Fruit fly (Drosophila melanogaster): Measurements from ENCODE around the gene dnt.

Gene dnt

DNA sequence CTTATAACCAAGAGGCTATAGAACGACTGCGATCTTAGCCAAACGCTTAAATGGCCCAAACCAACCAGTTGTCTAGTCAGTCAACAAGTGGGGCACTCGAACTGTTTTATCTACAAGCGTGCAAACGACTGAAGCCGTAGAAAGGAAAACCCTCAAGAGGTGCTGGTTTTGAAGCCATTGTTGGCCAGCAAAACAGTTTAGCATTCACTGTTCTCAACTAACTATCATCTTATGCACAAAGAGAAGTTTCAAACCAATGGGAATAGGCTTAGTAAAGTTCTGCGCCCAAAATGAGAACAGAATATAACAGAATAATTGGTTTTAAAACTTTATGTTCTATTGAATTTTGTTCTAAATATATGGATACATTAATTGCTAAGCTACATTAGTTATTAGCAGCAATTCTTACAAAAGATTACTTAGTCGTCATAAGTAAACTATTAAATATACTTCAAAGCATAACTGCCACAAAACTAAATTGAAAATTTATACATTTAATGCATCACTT is 30.7 kb upstream of the dnt start, which contains the start of gene CG31798 (continued):
- 0 out of 3 replicates have a peak, but pooled peaks have one; percentile 20 for TF ChIP-seq dysf (GFP tag; IDR thresholded peaks at IDR 0.05)
- peak; percentile 11 for TF ChIP-seq trem (tag; optimal IDR thresholded peaks at IDR 0.05)
- TF ChIP-seq CG2199 (GFP tag; IDR thresholded peaks at IDR 0.05), result peak; percentile 87; the same call in 2 of the 3 replicates
- TF ChIP-seq Scr (GFP tag; IDR thresholded peaks at IDR 0.05; ENCODE audit: partially characterized antibody), result no peak
- no peak for TF ChIP-seq Rx (GFP tag; IDR thresholded peaks at IDR 0.05)
- TF ChIP-seq cad (GFP tag; optimal IDR thresholded peaks at IDR 0.05), result peak; percentile 86
- no peak for TF ChIP-seq otp (GFP tag; IDR thresholded peaks at IDR 0.05)
- 0 out of 2 replicates have a peak, but pooled peaks have one; percentile 35 for TF ChIP-seq Bgb (GFP tag; IDR thresholded peaks at IDR 0.05; ENCODE audit: partially characterized antibody)
- TF ChIP-seq CG31224 (GFP tag; IDR thresholded peaks at IDR 0.05), result no peak
- TF ChIP-seq CG9932 (GFP tag; IDR thresholded peaks at IDR 0.05), result 0 out of 2 replicates have a peak, but pooled peaks have one; percentile 9
- TF ChIP-seq CG8281 (tag; optimal IDR thresholded peaks at IDR 0.05), result no peak
- TF ChIP-seq Med (GFP tag), result peak; percentile 44
- TF ChIP-seq CG4854 (GFP tag; optimal IDR thresholded peaks at IDR 0.05), result no peak
- peak; percentile 56 for TF ChIP-seq CG42726 (GFP tag; IDR thresholded peaks at IDR 0.05; ENCODE audit: partially characterized antibody)
- no peak for TF ChIP-seq lab (GFP tag; optimal IDR thresholded peaks at IDR 0.05)
- TF ChIP-seq pzg (GFP tag; optimal IDR thresholded peaks at IDR 0.05), result peak; percentile 14
- TF ChIP-seq Dref (GFP tag; IDR thresholded peaks at IDR 0.05), result 0 out of 2 replicates have a peak, but pooled peaks have one; percentile 9
- no peak for TF ChIP-seq CG9727 (GFP tag; optimal IDR thresholded peaks at IDR 0.05)
- no peak for TF ChIP-seq CG10959 (GFP tag; IDR thresholded peaks at IDR 0.05)
- TF ChIP-seq pita (GFP tag; optimal IDR thresholded peaks at IDR 0.05), result peak; percentile 84
- TF ChIP-seq CG5180 (GFP tag; optimal IDR thresholded peaks at IDR 0.05), result peak; percentile 26
- peak; percentile 6 for TF ChIP-seq CG9817 (tag; optimal IDR thresholded peaks at IDR 0.05)
- 0 out of 2 replicates have a peak, but pooled peaks have one; percentile 11 for TF ChIP-seq bbx (GFP tag; IDR thresholded peaks at IDR 0.05; ENCODE audit: partially characterized antibody)
- no peak for TF ChIP-seq CG8290 (GFP tag; optimal IDR thresholded peaks at IDR 0.05)
- TF ChIP-seq CG8290 (tag; optimal IDR thresholded peaks at IDR 0.05), result peak in 1 of 2 experiments; percentile 61
- TF ChIP-seq Hmx (GFP tag; optimal IDR thresholded peaks at IDR 0.05), result no peak
- TF ChIP-seq kay (GFP tag; optimal IDR thresholded peaks at IDR 0.05), result no peak
- peak; percentile 64 for TF ChIP-seq stwl (tag; optimal IDR thresholded peaks at IDR 0.05)
- TF ChIP-seq sob (GFP tag; IDR thresholded peaks at IDR 0.05), result peak; percentile 39; the same call in 1 of the 2 replicates
- peak; percentile 6 for TF ChIP-seq Hmr (GFP tag; optimal IDR thresholded peaks at IDR 0.05)
- TF ChIP-seq Sox102F (GFP tag; optimal IDR thresholded peaks at IDR 0.05), result no peak
- TF ChIP-seq HLH4C (GFP tag; IDR thresholded peaks at IDR 0.05; ENCODE audit: partially characterized antibody), result no peak
- no peak for TF ChIP-seq CG6791 (GFP tag; IDR thresholded peaks at IDR 0.05; ENCODE audit: partially characterized antibody)
- no peak for TF ChIP-seq CoRest (tag; optimal IDR thresholded peaks at IDR 0.05)
- peak; percentile 75 for TF ChIP-seq CTCF (GFP tag; optimal IDR thresholded peaks at IDR 0.05)
- TF ChIP-seq Ets65A (GFP tag), result peak; percentile 5
- no peak for TF ChIP-seq unpg (GFP tag; optimal IDR thresholded peaks at IDR 0.05)
- TF ChIP-seq ci (GFP tag; IDR thresholded peaks at IDR 0.05), result peak; percentile 18; the same call in 1 of the 3 replicates
- no peak for TF ChIP-seq CG5953 (GFP tag; IDR thresholded peaks at IDR 0.05)
- no peak for TF ChIP-seq Ets97D (GFP tag; optimal IDR thresholded peaks at IDR 0.05)
- no peak for TF ChIP-seq Rfx (GFP tag; IDR thresholded peaks at IDR 0.05)
- TF ChIP-seq knrl (GFP tag; IDR thresholded peaks at IDR 0.05; ENCODE audit: partially characterized antibody), result peak; percentile 52; the same call in 2 of the 3 replicates

Data from whole organism, embryonic.